Worm (Caenorhabditis elegans) whole organism, L4/young adult: ENCODE results near the gene T07D4.2.

Experiments
- W03F9.2 ChIP-seq: fragments of 150-350 bp; optimal IDR thresholded peaks from 2 replicates; lab custom pipeline; 2014; ENCODE audit warnings: missing biosample characterization, missing genetic modification characterization
- him-1 ChIP-seq: sonication (generic microtip); optimal IDR thresholded peaks from 2 replicates; lab custom pipeline; 2016; ENCODE audit warnings: missing genotype, missing genetic modification reagents, missing genetic modification characterization, missing compliant biosample characterization

DNA sequence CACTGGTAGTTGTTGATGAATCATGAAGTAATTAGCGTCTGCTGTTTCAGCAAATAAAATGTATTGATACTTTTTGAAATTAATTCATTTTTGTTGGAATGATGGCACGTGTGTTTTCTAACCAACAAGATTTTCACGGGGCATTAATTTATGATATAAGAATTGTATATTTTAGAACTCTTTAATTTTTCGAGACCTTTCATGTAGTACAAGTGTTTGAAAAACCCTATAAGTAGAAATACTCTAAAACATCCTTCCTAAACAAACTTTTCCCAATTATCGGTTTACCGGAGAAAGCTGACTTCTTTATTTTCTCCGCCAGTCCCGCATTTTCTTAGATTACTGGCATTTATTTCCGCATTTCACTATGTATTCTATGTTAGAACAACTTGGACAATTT is 14.1 kb downstream of the T07D4.2 start, which contains the start of gene snb-6:
- TF ChIP-seq him-1 (tag; lab: Kevin White, UChicago) (no peak), W03F9.2 (tag; lab: Kevin White, UChicago) (no peak)
